Worm (Caenorhabditis elegans) whole organism, L3 larva: ENCODE results near the gene D1046.4.

Experiments used
- ceh-82 ChIP-seq: fragments of 150-350 bp; optimal IDR thresholded peaks from 2 replicates; lab custom pipeline; 2014; ENCODE audit warnings: missing biosample characterization, missing genetic modification characterization
- elt-3 ChIP-seq, 3 experiments: fragments of 150-350 bp in 1 of 3; sonication (generic microtip) in 2 of 3; optimal IDR thresholded peaks; 2 replicates in 2 of 3; 4 replicates in 1 of 3; lab custom pipeline; 2014 to 2017; ENCODE audit warnings: missing biosample characterization in 3 of 3, missing genetic modification characterization in 3 of 3
- fkh-10 ChIP-seq: sonication (generic microtip); optimal IDR thresholded peaks from 2 replicates; lab custom pipeline; 2017; ENCODE audit warnings: missing biosample characterization, missing genetic modification reagents, missing genetic modification characterization
- mdl-1 ChIP-seq: fragments of 150-350 bp; optimal IDR thresholded peaks from 2 replicates; lab custom pipeline; 2014; ENCODE audit warnings: missing biosample characterization, missing genetic modification characterization
- nhr-28 ChIP-seq: fragments of 150-350 bp; optimal IDR thresholded peaks from 2 replicates; lab custom pipeline; 2014; ENCODE audit warnings: missing biosample characterization, missing genetic modification characterization
- nhr-67 ChIP-seq: fragments of 150-350 bp; optimal IDR thresholded peaks from 2 replicates; lab custom pipeline; 2014; ENCODE audit warnings: missing biosample characterization, missing genetic modification characterization
- pha-4 ChIP-seq: fragments of 150-350 bp; optimal IDR thresholded peaks from 2 replicates; lab custom pipeline; 2014; ENCODE audit warnings: missing biosample characterization, missing genetic modification reagents, missing genetic modification characterization
- unc-62 ChIP-seq: fragments of 150-350 bp; sonication (generic microtip); optimal IDR thresholded peaks from 4 replicates; lab custom pipeline; 2014; ENCODE audit warnings: missing biosample characterization, missing genetic modification reagents, missing genetic modification characterization
- zag-1 ChIP-seq: fragments of 150-350 bp; optimal IDR thresholded peaks from 2 replicates; lab custom pipeline; 2014; ENCODE audit warnings: missing biosample characterization, missing genetic modification characterization

DNA sequence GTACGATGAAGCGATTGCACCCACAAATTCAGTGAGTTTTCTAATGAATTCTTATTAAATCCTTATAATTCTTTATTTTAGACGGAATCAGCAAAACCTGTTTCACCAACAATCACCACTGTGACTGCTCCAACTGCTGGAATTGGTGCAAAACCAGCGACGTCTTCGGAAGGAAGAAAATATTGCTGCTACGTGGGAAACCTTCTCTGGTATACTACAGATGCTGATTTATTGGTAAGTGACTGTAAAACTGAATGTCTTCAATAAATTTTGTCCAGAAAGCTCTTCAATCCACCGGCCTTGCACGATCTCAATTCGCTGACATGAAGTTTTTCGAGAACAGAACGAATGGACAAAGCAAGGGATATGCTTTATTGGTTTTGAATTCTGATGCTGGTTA, 7.2 kb upstream of the D1046.4 start:
- TF ChIP-seq pha-4 (tag; lab: Kevin White, UChicago), result no peak
- TF ChIP-seq ceh-82 (tag; lab: Kevin White, UChicago), result no peak
- no peak for TF ChIP-seq fkh-10
- TF ChIP-seq nhr-67 (tag; lab: Kevin White, UChicago), result no peak
- TF ChIP-seq elt-3 (tag; optimal IDR thresholded peaks at IDR 0.05; lab: Kevin White, UChicago), result no peak
- no peak for TF ChIP-seq unc-62 (GFP tag; lab: Kevin White, UChicago)
- TF ChIP-seq zag-1 (tag; lab: Kevin White, UChicago), result no peak
- no peak for TF ChIP-seq nhr-28 (tag; lab: Kevin White, UChicago)
- TF ChIP-seq mdl-1, result no peak
